Worm (Caenorhabditis elegans): ENCODE measurements around the gene B0272.3.

Gene B0272.3

DNA sequence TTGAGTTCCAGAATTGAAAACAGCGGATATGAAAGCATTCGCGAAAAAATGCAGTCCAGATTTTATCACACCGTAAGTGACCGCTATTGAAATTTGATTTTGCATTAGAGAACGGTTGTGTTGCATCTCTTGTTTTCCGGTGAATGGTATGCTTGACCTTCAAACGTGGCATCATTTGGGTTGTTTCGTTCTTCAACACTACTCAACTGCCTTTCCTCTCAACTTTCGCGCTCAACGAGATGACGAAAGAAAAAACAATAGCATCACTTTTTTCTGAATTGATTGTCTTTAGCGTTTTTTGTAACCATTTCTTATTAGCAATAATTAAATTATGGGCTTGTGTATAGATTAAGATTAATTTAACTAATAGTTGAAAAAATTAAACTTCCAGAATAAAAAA, 28.8 kb upstream of the B0272.3 start:
- no peak for TF ChIP-seq mep-1 (tag; optimal IDR thresholded peaks at IDR 0.05)
- no peak for TF ChIP-seq lin-32 (GFP tag; optimal IDR thresholded peaks at IDR 0.05)
- TF ChIP-seq nhr-76 (tag; optimal IDR thresholded peaks at IDR 0.05): no peak
- no peak for TF ChIP-seq ceh-83 (GFP tag; optimal IDR thresholded peaks at IDR 0.05)
- no peak for TF ChIP-seq pha-4 (tag; optimal IDR thresholded peaks at IDR 0.05)
- no peak for TF ChIP-seq sem-2 (GFP tag; optimal IDR thresholded peaks at IDR 0.05)
- TF ChIP-seq ztf-11 (tag; optimal IDR thresholded peaks at IDR 0.05): no peak
- TF ChIP-seq ham-2 (GFP tag; optimal IDR thresholded peaks at IDR 0.05): no peak
- no peak for TF ChIP-seq nhr-237 (tag; optimal IDR thresholded peaks at IDR 0.05)
- no peak for TF ChIP-seq unc-62 (GFP tag; optimal IDR thresholded peaks at IDR 0.05)
- TF ChIP-seq nhr-28 (tag; optimal IDR thresholded peaks at IDR 0.05): no peak
- TF ChIP-seq tbx-8 (GFP tag; optimal IDR thresholded peaks at IDR 0.05): no peak
- TF ChIP-seq M03D4.4 (tag; optimal IDR thresholded peaks at IDR 0.05): no peak
- TF ChIP-seq flh-1 (GFP tag; optimal IDR thresholded peaks at IDR 0.05): no peak
- no peak for TF ChIP-seq cnd-1 (tag; optimal IDR thresholded peaks at IDR 0.05)
- no peak for TF ChIP-seq mab-5 (tag; optimal IDR thresholded peaks at IDR 0.05)
- TF ChIP-seq snpc-4 (tag; optimal IDR thresholded peaks at IDR 0.05): no peak
- no peak for TF ChIP-seq zip-8 (tag; optimal IDR thresholded peaks at IDR 0.05)

- TF ChIP-seq ces-1 (GFP tag; optimal IDR thresholded peaks at IDR 0.05) (no peak), unc-39 (tag; optimal IDR thresholded peaks at IDR 0.05) (no peak), sptf-1 (tag; optimal IDR thresholded peaks at IDR 0.05) (no peak), nhr-28 (tag; optimal IDR thresholded peaks at IDR 0.05) (no peak), cnd-1 (tag; optimal IDR thresholded peaks at IDR 0.05) (no peak), lsy-2 (tag; optimal IDR thresholded peaks at IDR 0.05) (no peak), nhr-76 (tag; optimal IDR thresholded peaks at IDR 0.05) (no peak), unc-62 (GFP tag; optimal IDR thresholded peaks at IDR 0.05) (no peak), nhr-2 (tag; optimal IDR thresholded peaks at IDR 0.05) (no peak), sem-2 (GFP tag; optimal IDR thresholded peaks at IDR 0.05) (no peak), unc-120 (tag; optimal IDR thresholded peaks at IDR 0.05; ENCODE audit: poor library complexity, severe bottlenecking) (no peak)
These were observed 27.5 kb upstream of the B0272.3 start for ce11 chrX:9403622-9404255.

ce11 chrX:9405922-9406321, 25.3 kb upstream of the B0272.3 start:
- no peak for TF ChIP-seq ham-2 (GFP tag; optimal IDR thresholded peaks at IDR 0.05)
- TF ChIP-seq ceh-83 (GFP tag; optimal IDR thresholded peaks at IDR 0.05): no peak
- TF ChIP-seq bed-3 (GFP tag; optimal IDR thresholded peaks at IDR 0.05): no peak
- no peak for TF ChIP-seq pha-4 (tag; optimal IDR thresholded peaks at IDR 0.05)
- no peak for TF ChIP-seq lin-32 (GFP tag; optimal IDR thresholded peaks at IDR 0.05)
- TF ChIP-seq snpc-4 (tag; optimal IDR thresholded peaks at IDR 0.05): no peak
- TF ChIP-seq elt-1 (tag; optimal IDR thresholded peaks at IDR 0.05; ENCODE audit: borderline replicate concordance, insufficient read depth): peak; percentile 68
- no peak for TF ChIP-seq unc-62 (GFP tag; optimal IDR thresholded peaks at IDR 0.05)
- no peak for TF ChIP-seq nhr-12 (tag; optimal IDR thresholded peaks at IDR 0.05)

- TF ChIP-seq mls-2 (tag; optimal IDR thresholded peaks at IDR 0.05) (no peak), ham-2 (GFP tag; optimal IDR thresholded peaks at IDR 0.05) (no peak), drap-1 (GFP tag; optimal IDR thresholded peaks at IDR 0.05) (no peak), nhr-28 (tag; optimal IDR thresholded peaks at IDR 0.05) (no peak), M03D4.4 (tag; optimal IDR thresholded peaks at IDR 0.05) (no peak), nhr-2 (tag; optimal IDR thresholded peaks at IDR 0.05) (no peak), sem-2 (GFP tag; optimal IDR thresholded peaks at IDR 0.05) (no peak), unc-120 (tag; optimal IDR thresholded peaks at IDR 0.05; ENCODE audit: poor library complexity, severe bottlenecking) (no peak), lin-32 (GFP tag; optimal IDR thresholded peaks at IDR 0.05) (no peak), zip-8 (tag; optimal IDR thresholded peaks at IDR 0.05) (no peak), bed-3 (GFP tag; optimal IDR thresholded peaks at IDR 0.05) (no peak), mep-1 (tag; optimal IDR thresholded peaks at IDR 0.05) (no peak), ztf-11 (tag; optimal IDR thresholded peaks at IDR 0.05) (no peak), nhr-237 (tag; optimal IDR thresholded peaks at IDR 0.05) (no peak), sptf-1 (tag; optimal IDR thresholded peaks at IDR 0.05) (no peak), ces-1 (GFP tag; optimal IDR thresholded peaks at IDR 0.05) (no peak), tbx-8 (GFP tag; optimal IDR thresholded peaks at IDR 0.05) (no peak), snpc-4 (tag; optimal IDR thresholded peaks at IDR 0.05) (no peak), elt-3 (tag; optimal IDR thresholded peaks at IDR 0.05) (no peak)
These were observed 22.1 kb upstream of the B0272.3 start for ce11 chrX:9409114-9409513.

DNA sequence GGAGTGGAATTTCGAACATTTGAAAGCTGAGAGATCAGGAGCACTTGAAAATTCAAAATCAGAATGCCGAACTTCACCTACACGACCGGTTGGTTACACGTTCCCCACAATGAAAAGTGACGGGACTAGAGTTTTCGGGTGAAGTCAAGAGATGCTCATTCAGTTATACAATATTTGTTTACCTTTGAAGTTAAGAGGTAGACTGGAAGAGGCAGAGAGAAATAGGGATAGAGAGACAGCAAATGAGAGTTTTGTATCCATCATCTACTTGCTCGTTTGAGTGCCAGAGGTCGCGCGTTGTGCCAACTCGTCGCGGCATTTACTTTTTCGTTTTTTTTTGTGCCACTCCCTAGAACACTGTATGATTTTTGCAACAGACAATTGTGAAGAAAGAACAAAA, 20.5 kb upstream of the B0272.3 start:
- TF ChIP-seq nhr-2 (tag; optimal IDR thresholded peaks at IDR 0.05): no peak

All from whole organism, mixed stage, embryonic.